Worm (Caenorhabditis elegans) whole organism, dauer: ENCODE results near the gene athp-2.

Source experiments
- unc-62 ChIP-seq: sonication (generic microtip); optimal IDR thresholded peaks from 2 replicates; lab custom pipeline; 2017; ENCODE audit warnings: missing biosample characterization, missing genetic modification reagents, missing genetic modification characterization

The athp-2 gene

DNA sequence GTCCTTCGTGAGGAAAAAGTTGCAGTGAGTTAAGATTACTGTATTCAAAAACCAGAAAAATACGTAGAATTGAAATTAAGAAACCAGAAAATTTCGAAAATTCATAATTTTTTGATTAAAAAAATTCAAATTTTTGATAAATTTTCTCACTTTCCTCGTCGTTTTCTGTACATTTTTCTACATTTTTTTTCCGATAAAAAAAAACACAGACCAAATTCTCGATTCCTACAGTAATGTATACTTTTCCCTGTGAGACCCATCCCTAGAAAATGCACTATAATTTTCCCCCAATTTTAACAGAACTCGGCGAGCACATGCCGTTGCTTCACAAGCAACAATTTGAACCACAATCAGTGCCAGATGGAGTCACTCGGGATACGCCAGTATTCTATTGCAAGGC lies at the start of gene athp-2:
Gene athp-2, plus strand, starts transcription at position 301 of the 400 bp plus-strand sequence.
- no peak for TF ChIP-seq unc-62 (GFP tag; lab: Kevin White, UChicago)

DNA sequence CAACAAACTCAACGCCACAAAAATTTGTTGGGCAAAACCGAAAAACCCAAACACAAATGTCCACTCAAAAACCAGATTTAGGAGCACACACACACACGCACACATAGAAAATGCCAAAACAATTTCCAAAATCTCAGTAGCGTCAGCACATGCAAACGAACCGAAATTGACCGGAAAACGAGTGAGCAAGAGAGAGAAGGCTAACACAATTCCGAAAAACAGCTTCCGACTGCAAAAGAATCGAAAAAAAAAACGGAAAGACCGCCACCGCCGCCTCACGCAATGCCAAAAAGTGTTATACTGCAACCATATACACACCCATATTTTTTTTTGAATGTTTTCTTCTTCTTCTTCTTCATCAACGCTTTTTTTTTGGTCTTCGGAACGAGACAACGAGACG lies 48.2 kb upstream of the athp-2 start:
- no peak for TF ChIP-seq unc-62 (GFP tag; lab: Kevin White, UChicago)

DNA sequence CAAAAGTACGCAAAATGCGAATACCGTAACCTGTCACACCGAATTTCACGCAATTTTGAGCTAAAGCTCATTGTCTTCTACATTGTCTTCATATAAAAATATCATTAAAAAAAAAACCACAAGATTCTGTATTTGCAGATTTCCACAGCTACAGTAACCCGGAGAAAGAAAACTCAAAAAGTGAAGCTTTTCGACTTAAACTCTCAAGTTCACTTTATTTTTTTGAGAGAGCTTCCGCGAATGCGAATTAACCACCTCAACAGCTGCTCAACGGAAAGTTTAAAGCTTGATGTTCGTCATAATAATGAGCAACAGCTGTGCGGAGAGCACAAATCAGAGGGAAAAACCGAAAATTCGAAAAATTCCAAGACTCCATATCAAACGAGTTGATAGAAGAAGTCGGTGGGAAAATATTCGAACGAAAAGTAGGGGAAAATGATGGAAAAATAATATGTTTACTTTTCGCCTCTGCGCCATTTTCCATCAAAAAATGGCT lies 46.9 kb upstream of the athp-2 start:
- TF ChIP-seq unc-62 (GFP tag; lab: Kevin White, UChicago) = no peak

DNA sequence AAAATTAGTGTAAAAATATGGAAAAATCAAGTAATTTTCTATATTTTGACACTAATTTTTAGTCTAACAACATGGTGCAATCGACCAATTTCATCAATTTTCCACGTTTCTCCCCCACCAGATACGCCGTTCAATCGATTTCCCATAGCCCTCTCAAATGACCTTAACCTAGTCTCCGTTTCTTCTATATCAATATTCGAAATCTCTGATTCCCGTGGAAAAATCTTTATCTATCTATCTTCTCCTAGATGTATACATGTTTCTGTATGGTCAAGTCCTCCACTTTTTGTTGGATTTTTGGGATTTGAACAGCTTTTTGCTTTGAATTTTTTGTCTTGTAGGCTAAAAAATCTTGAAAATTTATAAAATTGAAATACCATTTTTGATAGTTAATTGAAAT lies 45.8 kb upstream of the athp-2 start:
- no peak for TF ChIP-seq unc-62 (GFP tag; lab: Kevin White, UChicago)

DNA sequence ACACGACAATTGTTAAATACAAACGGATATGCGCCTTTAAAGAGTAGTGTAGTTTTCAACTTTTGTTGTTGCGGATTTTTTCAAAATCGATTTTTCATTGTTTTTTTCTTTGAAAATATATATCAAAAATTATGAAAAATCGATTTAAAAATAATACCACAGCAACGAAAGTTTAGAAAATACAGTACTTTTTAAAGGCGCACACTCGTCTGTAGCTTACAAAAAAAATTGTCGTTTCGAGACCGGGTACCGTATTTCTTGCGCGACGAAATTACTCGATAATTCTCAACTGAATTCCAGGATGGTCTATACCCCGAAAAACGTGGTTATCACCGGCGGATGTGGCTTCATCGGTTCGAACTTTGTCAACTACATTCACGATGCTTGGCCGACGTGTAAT lies 45.2 kb upstream of the athp-2 start, which contains the start of gene rml-4:
Gene rml-4, plus strand, starts transcription at position 301 of the 400 bp plus-strand sequence.
- TF ChIP-seq unc-62 (GFP tag; lab: Kevin White, UChicago) = no peak

DNA sequence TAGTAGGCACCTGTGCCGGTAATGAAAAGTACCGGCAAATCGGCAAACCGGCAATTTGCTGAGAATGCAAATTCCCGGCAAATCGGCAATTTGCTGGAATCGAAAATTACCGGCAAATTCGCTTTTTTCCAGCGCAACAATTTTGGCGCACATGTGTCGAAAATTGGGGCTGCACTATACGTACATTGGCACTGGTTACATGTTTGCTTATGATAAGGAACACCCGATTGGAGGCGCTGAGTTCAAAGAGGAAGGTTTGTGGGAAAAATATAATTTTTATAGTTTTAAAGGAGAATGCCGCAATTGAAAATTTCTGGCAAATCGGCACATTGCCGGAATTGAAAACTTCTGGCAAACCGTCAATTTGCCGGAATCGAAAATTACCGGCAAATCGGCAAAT lies 42.7 kb upstream of the athp-2 start:
- TF ChIP-seq unc-62 (GFP tag; lab: Kevin White, UChicago) = no peak

DNA sequence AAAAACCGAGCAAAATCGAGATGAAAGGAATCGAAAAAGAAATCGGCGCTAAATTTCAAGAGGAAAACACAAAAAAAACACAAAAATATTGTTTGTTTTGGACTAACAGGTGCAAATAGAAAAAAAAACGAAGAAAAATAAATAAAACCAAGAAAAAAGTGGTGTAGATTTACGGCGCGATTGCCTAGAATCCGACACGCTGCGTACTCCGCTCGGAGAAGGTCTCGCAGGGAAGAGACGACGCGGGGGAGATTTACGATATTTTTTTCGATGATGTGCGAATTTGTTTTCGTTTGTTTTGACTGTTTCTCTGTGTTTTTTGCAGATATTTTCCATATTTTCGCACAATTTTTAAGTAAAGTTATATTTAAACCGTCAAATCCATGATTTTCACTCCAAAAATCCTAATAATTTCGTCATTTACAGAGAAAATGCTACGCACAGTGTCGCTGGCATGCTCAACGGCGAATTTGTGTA lies 40.7 kb upstream of the athp-2 start, which contains the start of gene sco-1:
Gene sco-1, plus strand, starts transcription at position 427 of the 477 bp plus-strand sequence.
- no peak for TF ChIP-seq unc-62 (GFP tag; lab: Kevin White, UChicago)

DNA sequence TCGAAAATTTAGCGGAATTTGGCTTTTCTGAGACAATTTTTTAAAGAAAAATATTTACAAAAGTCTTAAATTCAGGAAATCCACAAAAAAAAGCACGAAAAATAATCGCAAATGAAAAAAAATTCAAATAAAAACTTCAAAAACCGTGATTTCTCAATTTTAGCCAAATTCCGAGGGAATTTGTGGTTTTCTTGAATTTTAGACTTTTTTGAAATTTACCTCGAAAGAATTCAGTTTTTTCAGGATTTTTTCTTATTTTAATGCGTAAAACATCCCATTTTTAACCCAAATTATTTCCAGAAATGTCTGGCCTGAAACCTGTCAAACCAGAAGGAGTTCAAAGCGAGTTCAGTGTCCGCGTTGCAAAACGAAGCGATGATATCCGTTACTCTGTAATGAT lies 38.7 kb upstream of the athp-2 start, which contains the start of gene gtf-2F1:
Gene gtf-2F1, plus strand, starts transcription at position 301 of the 400 bp plus-strand sequence.
- no peak for TF ChIP-seq unc-62 (GFP tag; lab: Kevin White, UChicago)

DNA sequence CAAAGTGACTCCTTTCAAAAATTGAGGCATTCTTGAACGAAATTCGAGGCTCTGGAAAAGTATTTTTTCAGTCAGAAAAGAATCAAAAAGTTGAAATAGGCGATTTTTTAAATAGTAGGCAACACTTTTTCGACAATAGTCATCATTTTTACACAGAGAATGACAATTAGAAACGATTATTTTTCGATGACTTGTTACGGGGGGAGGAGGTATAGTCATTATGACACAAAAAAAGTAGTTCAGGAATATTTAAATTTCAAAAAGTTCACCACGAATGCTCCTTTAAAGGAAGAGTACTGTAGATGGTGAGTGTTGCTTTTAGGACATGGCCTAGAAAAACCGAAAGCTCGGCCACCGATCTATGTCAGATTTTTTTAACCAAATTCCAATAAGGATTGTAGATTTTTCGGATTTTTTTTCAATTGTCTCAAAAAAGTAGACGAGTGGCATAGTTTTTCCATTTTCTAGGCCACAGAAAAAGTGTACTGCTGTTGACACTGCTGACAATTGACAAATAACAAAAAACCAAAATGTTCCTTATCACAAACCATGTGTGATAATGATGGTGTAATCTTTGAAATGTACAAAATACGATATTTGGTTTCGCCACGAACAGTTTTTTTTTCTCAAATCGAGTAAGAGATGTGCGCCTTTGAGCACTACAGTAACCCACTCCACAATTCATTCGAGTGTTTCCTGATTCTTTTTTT lies 32.9 kb upstream of the athp-2 start, which contains the start of gene Y52E8A.3:
Gene Y52E8A.3, minus strand, starts transcription at position 51 of the 710 bp plus-strand sequence.
- TF ChIP-seq unc-62 (GFP tag; lab: Kevin White, UChicago) = no peak

DNA sequence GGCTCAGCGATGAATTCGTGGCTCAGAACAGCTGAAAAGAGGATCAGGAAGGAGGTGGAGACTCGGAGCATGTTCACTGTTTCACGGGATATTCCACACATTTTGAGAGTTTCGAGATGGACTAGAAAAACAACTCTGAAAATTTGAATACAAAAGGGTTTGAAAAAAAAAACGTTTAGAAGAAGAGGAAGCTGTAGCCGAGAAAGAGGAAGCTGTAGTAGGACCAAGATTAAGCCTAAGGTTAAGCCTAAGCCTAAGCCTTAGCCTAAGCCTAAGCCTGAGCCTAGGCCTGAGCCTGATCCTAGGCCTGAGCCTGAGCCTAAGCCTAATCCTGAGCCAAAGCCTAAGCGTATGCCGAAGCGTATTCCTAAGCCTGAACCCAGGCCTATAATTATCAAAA lies 27.9 kb upstream of the athp-2 start, which contains the start of gene plep-1:
Gene plep-1, minus strand, starts transcription at position 101 of the 400 bp plus-strand sequence.
- TF ChIP-seq unc-62 (GFP tag; lab: Kevin White, UChicago) = no peak

DNA sequence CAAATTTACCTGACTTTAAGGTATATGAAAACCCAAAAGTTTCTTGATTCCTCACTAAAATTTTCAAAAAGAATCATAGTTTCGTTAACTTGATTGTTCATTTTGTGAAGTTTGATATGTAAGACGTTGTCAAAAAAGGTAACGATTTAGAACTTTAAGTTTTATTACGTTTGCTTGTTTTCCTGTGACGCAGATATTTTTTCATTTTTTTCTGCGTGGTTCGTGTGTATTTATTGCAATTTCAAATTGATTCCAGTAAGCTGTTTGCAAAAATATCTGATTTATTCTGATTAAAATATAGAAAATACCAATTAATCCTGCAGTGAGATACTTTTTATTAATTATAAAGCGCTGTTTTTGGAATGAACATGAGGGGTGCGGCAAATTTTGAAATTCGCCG lies 24.0 kb upstream of the athp-2 start, which contains the start of gene srw-40:
Gene srw-40, minus strand, starts transcription at position 101 of the 400 bp plus-strand sequence.
- TF ChIP-seq unc-62 (GFP tag; lab: Kevin White, UChicago) = no peak

DNA sequence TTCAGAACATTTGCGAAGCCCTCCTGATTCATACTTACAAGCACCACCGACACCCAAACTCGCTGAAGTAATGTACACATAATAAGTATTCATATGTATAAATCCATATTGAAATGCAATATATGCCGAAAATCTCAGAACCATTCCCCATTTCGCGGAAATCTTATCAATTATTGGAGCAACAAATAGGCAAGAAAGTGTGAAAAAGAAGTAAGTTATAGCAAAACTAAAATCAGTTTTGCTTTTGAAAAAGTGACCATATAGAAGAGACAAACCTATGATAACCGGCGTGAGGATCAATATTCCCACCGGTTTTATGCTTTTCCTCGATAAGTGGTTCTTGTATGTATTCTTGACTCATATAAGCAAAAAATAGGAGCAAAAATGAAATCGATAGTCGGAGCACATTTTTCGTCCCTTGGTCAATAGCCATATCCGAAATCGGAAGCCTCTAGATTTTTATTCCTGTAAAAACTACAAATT lies 20.4 kb upstream of the athp-2 start, which contains the start of gene Y52E8A.6:
Gene Y52E8A.6, minus strand, starts transcription at position 433 of the 483 bp plus-strand sequence.
- no peak for TF ChIP-seq unc-62 (GFP tag; lab: Kevin White, UChicago)

DNA sequence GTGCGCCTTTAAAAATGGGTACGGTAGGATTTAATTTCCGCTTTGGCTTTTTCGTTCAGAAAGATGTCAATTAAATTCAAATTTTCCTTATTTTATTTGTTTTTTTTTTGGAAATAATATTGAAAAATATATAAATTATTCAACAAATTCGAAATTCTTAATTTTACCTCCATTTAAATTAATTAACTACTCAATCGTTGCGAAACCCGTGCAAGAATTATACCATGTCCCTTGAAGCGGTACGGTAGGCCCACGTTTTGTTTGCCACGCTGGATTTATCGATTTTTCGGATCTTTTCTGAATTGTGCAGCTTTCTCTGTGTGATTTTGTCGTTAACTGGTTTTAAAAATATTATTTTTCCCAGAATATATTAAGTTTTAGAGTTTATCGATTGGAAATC lies 19.5 kb upstream of the athp-2 start, which contains the start of gene Y52E8A.2:
Gene Y52E8A.2, plus strand, starts transcription at position 382 of the 400 bp plus-strand sequence.
- TF ChIP-seq unc-62 (GFP tag; lab: Kevin White, UChicago) = no peak

DNA sequence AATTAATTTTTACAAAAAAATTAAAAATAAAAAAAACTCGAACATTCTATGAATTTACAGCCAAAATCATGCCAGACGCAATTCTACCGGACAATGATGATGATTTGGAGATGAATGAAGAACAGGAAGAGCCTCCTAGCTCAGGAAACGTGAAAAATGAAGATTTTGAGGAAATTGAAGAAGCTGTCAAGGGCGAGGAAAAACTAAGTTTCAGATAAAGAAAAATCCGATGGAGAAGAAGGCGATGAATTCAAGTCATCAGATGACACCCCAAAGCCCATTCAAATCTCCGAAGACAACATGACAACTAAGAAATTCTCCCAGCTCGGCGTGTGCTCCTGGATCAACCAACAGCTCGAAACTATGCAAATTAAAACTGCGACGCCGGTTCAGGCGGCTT lies 18.2 kb upstream of the athp-2 start, which contains the start of gene Y52E8A.1:
Gene Y52E8A.1, plus strand, starts transcription at position 301 of the 400 bp plus-strand sequence.
- TF ChIP-seq unc-62 (GFP tag; lab: Kevin White, UChicago) = no peak

DNA sequence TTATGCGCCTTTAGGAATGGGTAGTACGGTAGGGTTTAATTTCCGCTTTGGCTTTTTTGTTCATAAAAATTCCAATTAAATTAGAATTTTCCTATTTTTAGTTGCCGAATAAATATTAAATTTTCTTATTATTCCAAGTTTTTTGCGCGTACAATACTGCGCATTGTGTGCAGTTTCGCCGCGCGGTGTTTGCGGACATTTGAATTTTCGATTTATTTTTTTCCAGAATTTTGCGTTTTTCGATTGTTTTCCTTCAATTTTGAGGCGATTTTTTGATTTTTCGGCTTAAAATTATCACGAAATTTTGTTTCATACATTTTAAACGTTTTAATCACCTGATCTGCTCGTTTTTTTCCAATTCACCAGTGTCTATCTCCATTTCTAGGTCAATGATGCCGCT lies 17.1 kb upstream of the athp-2 start, which contains the start of gene H20J04.6:
Gene H20J04.6, plus strand, starts transcription at position 386 of the 400 bp plus-strand sequence.
- TF ChIP-seq unc-62 (GFP tag; lab: Kevin White, UChicago) = no peak

DNA sequence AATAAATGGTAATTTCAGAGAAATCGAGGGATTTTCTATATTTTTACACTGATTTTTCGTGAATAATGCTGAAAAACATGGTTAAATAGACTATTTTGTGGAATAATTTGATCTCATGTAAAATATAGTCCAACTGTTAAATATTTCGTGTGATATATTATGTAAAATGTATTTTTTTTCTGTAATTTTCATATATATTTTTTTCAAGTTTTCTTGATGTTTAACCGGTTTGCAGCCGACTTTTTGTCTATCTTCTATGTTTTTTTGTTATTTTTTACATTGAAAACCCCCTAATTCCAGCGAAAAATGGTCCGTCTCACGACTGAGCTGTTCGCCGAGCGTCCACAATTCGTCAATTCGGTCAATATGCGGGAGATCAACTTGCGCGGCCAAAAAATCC lies 15.9 kb upstream of the athp-2 start, which contains the start of gene mog-2:
Gene mog-2, plus strand, starts transcription at position 301 of the 400 bp plus-strand sequence.
- TF ChIP-seq unc-62 (GFP tag; lab: Kevin White, UChicago) = no peak
